Worm (Caenorhabditis elegans): ENCODE results near the gene lro-1.

Gene lro-1

DNA sequence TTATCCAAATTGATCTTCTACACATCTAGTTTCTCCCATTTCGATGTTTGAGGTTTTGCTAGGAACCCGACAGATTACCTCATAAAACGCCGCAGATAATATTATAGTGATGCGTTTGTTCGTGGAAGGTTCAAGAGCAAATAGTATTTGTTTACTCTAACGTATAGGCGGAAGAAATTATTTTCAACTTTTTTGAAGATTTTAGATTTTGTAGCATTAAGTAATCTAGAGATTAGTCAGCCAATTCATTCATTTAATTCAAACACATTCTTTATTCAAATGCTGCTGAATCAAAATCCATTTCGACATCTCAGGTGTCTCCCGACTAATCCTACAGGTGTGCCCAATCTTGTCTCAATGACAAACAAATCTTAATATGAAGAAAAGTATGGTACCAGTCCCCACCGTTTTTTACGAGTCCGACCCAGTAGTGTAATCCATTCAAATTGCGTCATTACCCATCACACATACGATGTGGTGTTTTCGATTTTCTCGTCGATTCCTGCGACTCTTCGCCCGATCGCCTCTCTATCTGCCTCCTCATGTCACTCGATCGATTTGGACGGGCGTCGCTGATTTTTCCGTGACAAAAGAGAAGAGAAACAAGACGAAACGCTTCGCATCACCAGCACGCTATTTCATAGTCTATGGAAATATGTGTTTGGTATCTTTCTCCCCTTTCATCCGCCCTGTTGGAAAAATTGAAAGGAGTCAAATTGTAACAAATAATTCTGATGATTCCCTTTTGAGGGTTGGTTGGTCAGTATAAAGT, 17.8 kb upstream of the lro-1 start:
- TF ChIP-seq pha-4 (tag; optimal IDR thresholded peaks at IDR 0.05) (no peak), ceh-18 (tag; optimal IDR thresholded peaks at IDR 0.05) (peak; percentile 48), pqm-1 (tag; optimal IDR thresholded peaks at IDR 0.05) (no peak), C38D4.7 (GFP tag; optimal IDR thresholded peaks at IDR 0.05) (no peak), ttx-3 (tag; optimal IDR thresholded peaks at IDR 0.05) (no peak), nhr-232 (tag; optimal IDR thresholded peaks at IDR 0.05) (no peak), ceh-34 (tag; optimal IDR thresholded peaks at IDR 0.05) (no peak), ceh-9 (tag; optimal IDR thresholded peaks at IDR 0.05) (no peak), rnt-1 (tag; optimal IDR thresholded peaks at IDR 0.05) (no peak), unc-3 (GFP tag; conservative IDR thresholded peaks at IDR 0.05) (no peak), unc-3 (tag; optimal IDR thresholded peaks at IDR 0.05) (no peak), syd-9 (tag; optimal IDR thresholded peaks at IDR 0.05) (no peak), nfya-1 (tag; optimal IDR thresholded peaks at IDR 0.05) (peak; percentile 53), ceh-2 (tag; optimal IDR thresholded peaks at IDR 0.05) (no peak), fax-1 (tag; optimal IDR thresholded peaks at IDR 0.05) (no peak), unc-86 (tag; optimal IDR thresholded peaks at IDR 0.05) (no peak), dmd-4 (tag; optimal IDR thresholded peaks at IDR 0.05; ENCODE audit: borderline replicate concordance) (no peak), pat-9 (tag; optimal IDR thresholded peaks at IDR 0.05) (no peak), ceh-19 (GFP tag; optimal IDR thresholded peaks at IDR 0.05) (peak; percentile 19), elt-4 (tag; optimal IDR thresholded peaks at IDR 0.05) (no peak), ceh-30 (tag; optimal IDR thresholded peaks at IDR 0.05) (no peak), hlh-30 (tag; optimal IDR thresholded peaks at IDR 0.05; ENCODE audit: insufficient read depth) (peak; percentile 23), C08G9.2 (tag; optimal IDR thresholded peaks at IDR 0.05) (peak; percentile 17), fkh-10 (GFP tag; optimal IDR thresholded peaks at IDR 0.05) (no peak), pros-1 (tag; optimal IDR thresholded peaks at IDR 0.05) (no peak), che-1 (tag; optimal IDR thresholded peaks at IDR 0.05) (no peak), ref-2 (tag; optimal IDR thresholded peaks at IDR 0.05) (peak; percentile 64), ceh-45 (GFP tag; IDR thresholded peaks at IDR 0.05) (no peak), ceh-6 (GFP tag; optimal IDR thresholded peaks at IDR 0.05) (no peak), hlh-15 (tag; optimal IDR thresholded peaks at IDR 0.05) (no peak), odd-2 (tag; optimal IDR thresholded peaks at IDR 0.05) (no peak), unc-42 (tag; optimal IDR thresholded peaks at IDR 0.05) (no peak), eyg-1 (tag; optimal IDR thresholded peaks at IDR 0.05) (no peak), unc-55 (GFP tag; optimal IDR thresholded peaks at IDR 0.05) (peak; percentile 71), pax-1 (tag; optimal IDR thresholded peaks at IDR 0.05) (no peak), sox-2 (GFP tag; IDR thresholded peaks at IDR 0.05) (no peak), dve-1 (tag; optimal IDR thresholded peaks at IDR 0.05) (no peak), F13H6.1 (tag; optimal IDR thresholded peaks at IDR 0.05) (no peak), ztf-16 (tag; optimal IDR thresholded peaks at IDR 0.05) (no peak), sdc-2 (tag; optimal IDR thresholded peaks at IDR 0.05) (no peak), T23F11.4 (GFP tag; optimal IDR thresholded peaks at IDR 0.05) (no peak), madf-2 (tag; optimal IDR thresholded peaks at IDR 0.05) (no peak), lin-11 (tag; optimal IDR thresholded peaks at IDR 0.05) (no peak), tbx-7 (tag; optimal IDR thresholded peaks at IDR 0.05) (no peak), ceh-22 (tag; optimal IDR thresholded peaks at IDR 0.05) (no peak), ahr-1 (tag; optimal IDR thresholded peaks at IDR 0.05) (no peak), ceh-24 (tag; optimal IDR thresholded peaks at IDR 0.05) (no peak), ceh-31 (tag; optimal IDR thresholded peaks at IDR 0.05) (no peak)
